Worm (Caenorhabditis elegans): ENCODE data around the gene asb-1.

DNA sequence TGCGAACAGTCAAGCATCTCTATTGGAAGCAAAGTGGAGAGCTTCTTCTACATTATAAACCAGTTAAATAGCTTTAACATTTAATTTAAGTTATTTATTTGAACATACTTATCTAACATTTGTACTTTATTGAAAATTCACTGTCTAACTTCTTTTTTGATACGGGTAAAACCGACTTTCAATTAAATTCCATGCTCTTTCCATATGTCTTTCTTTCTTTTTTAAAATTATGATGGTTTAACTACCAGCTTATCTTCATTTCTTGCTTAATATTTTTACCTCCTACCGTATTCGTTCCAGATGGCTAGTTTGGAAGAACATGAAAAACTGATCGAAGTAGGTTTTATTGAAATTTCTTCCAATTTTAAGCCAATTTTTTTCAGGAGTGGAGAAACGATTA, 14.1 kb downstream of the asb-1 start, which contains the start of gene F35G12.12:
- TF ChIP-seq ama-1 (optimal IDR thresholded peaks at IDR 0.05) = no peak
- no peak for TF ChIP-seq B0310.2 (tag; optimal IDR thresholded peaks at IDR 0.05)
- TF ChIP-seq sea-1 (GFP tag; conservative IDR thresholded peaks at IDR 0.05) = no peak
- TF ChIP-seq tbx-37 (GFP tag; conservative IDR thresholded peaks at IDR 0.05) = no peak
- TF ChIP-seq ets-7 (tag; optimal IDR thresholded peaks at IDR 0.05) = no peak
- no peak for TF ChIP-seq scrt-1 (GFP tag; IDR thresholded peaks at IDR 0.05)
